Worm (Caenorhabditis elegans) whole organism, young adult: ENCODE data around the gene F21C10.19.

ENCODE experiments used
- ama-1 ChIP-seq, 3 experiments: fragments of 150-350 bp in 1 of 3; sonication (generic microtip) in 2 of 3; optimal IDR thresholded peaks; 2 replicates each; lab custom pipeline; 2014 to 2018; ENCODE audit warnings: missing biosample characterization in 2 of 3, missing genetic modification characterization in 2 of 3, missing genetic modification reagents in 2 of 3
- aptf-3 ChIP-seq: fragments of 200-800 bp; sonication (Bioruptor generic); IDR thresholded peaks from 2 replicates; pipeline ENCODE4 v1.3.6; 2022; ENCODE audit warnings: missing genetic modification characterization, missing compliant biosample characterization
- attf-6 ChIP-seq: fragments of 200-800 bp; sonication (Bioruptor generic); IDR thresholded peaks from 2 replicates; pipeline ENCODE4 v1.3.6; 2022; ENCODE audit warnings: missing genetic modification reagents, missing genetic modification characterization, missing compliant biosample characterization
- hsf-1 ChIP-seq: fragments of 200-800 bp; sonication (Bioruptor generic); IDR thresholded peaks from 2 replicates; pipeline ENCODE4 v1.3.6; 2022; ENCODE audit warnings: missing genetic modification reagents, missing genetic modification characterization, missing compliant biosample characterization
- lin-40 ChIP-seq: sonication (generic microtip); optimal IDR thresholded peaks from 2 replicates; lab custom pipeline; 2016; ENCODE audit warnings: missing genetic modification characterization, mild to moderate bottlenecking, missing compliant biosample characterization, missing genotype, missing genetic modification reagents
- madf-8 ChIP-seq: fragments of 200-800 bp; sonication (Bioruptor generic); conservative IDR thresholded peaks from 2 replicates; pipeline ENCODE4 v1.3.6; 2022; ENCODE audit warnings: missing genetic modification reagents, missing genetic modification characterization, missing compliant biosample characterization
- tbx-9 ChIP-seq: sonication (generic microtip); optimal IDR thresholded peaks from 2 replicates; lab custom pipeline; 2016; ENCODE audit warnings: borderline replicate concordance, missing genetic modification characterization, inconsistent platforms, missing compliant biosample characterization
- ztf-26 ChIP-seq: sonication (generic microtip); optimal IDR thresholded peaks from 2 replicates; lab custom pipeline; 2017; ENCODE audit warnings: missing genetic modification characterization, missing compliant biosample characterization

- TF ChIP-seq tbx-9 (tag; lab: Kevin White, UChicago) (no peak), madf-8 (GFP tag; lab: Robert Waterston, UW) (no peak), lin-40 (tag; lab: Kevin White, UChicago) (no peak), aptf-3 (no peak), ztf-26 (tag; lab: Kevin White, UChicago) (no peak), attf-6 (GFP tag; lab: Robert Waterston, UW) (no peak), ama-1 (optimal IDR thresholded peaks at IDR 0.05; lab: Kevin White, UChicago) (no peak), ama-1 (GFP tag; optimal IDR thresholded peaks at IDR 0.05; lab: Kevin White, UChicago) (no peak), hsf-1 (GFP tag; lab: Robert Waterston, UW) (no peak)
Measured at ce11 chrV:9173789-9174188, 42.9 kb downstream of the F21C10.19 start, which contains the start of gene pqn-16.
